Fruit fly (Drosophila melanogaster) whole organism, embryonic: ENCODE measurements around the gene Agpat4.

Experiments
- ATbp ChIP-seq: fragments of 200-800 bp; sonication (Bioruptor generic); optimal IDR thresholded peaks from 2 replicates; lab custom pipeline; 2017; ENCODE audit warnings: missing biosample characterization, mild to moderate bottlenecking, missing genetic modification characterization, missing genetic modification reagents
- Antp ChIP-seq: fragments of 200-800 bp; sonication (Bioruptor generic); optimal IDR thresholded peaks from 3 replicates; lab custom pipeline; 2016; ENCODE audit warnings: missing biosample characterization, missing genetic modification characterization
- BEAF-32 ChIP-seq: fragments of 200-800 bp; sonication (Bioruptor generic); optimal IDR thresholded peaks from 3 replicates; lab custom pipeline; 2017; ENCODE audit warnings: missing biosample characterization, missing genetic modification characterization, mild to moderate bottlenecking, moderate library complexity, missing genetic modification reagents
- CG11504 ChIP-seq: fragments of 200-800 bp; sonication (Bioruptor generic); optimal IDR thresholded peaks from 3 replicates; lab custom pipeline; 2019; ENCODE audit warnings: missing biosample characterization, mild to moderate bottlenecking, missing genetic modification characterization, moderate library complexity
- CG12219 ChIP-seq: fragments of 200-800 bp; sonication (Bioruptor generic); optimal IDR thresholded peaks from 3 replicates; lab custom pipeline; 2018; ENCODE audit warnings: missing biosample characterization, mild to moderate bottlenecking, missing genetic modification characterization
- CG12236 ChIP-seq: fragments of 200-800 bp; sonication (Bioruptor generic); optimal IDR thresholded peaks from 2 replicates; lab custom pipeline; 2016; ENCODE audit warnings: missing biosample characterization, missing genetic modification characterization
- CG1233 ChIP-seq: fragments of 200-800 bp; sonication (Bioruptor generic); optimal IDR thresholded peaks from 4 replicates; lab custom pipeline; 2018; ENCODE audit warnings: missing biosample characterization, mild to moderate bottlenecking, missing genetic modification characterization
- CG1529 ChIP-seq: fragments of 200-800 bp; sonication (Bioruptor generic); optimal IDR thresholded peaks from 3 replicates; lab custom pipeline; 2018; ENCODE audit warnings: missing biosample characterization, missing genetic modification characterization
- CG15601 ChIP-seq: fragments of 200-800 bp; sonication (Bioruptor generic); optimal IDR thresholded peaks from 3 replicates; lab custom pipeline; 2019; ENCODE audit warnings: missing biosample characterization, mild to moderate bottlenecking, missing genetic modification characterization, moderate library complexity
- CG16815 ChIP-seq: fragments of 200-800 bp; sonication (Bioruptor generic); optimal IDR thresholded peaks from 3 replicates; lab custom pipeline; 2017; ENCODE audit warnings: missing biosample characterization, mild to moderate bottlenecking, missing genetic modification characterization
- CG17829 ChIP-seq: fragments of 200-800 bp; optimal IDR thresholded peaks from 2 replicates; lab custom pipeline; 2019; ENCODE audit warnings: missing biosample characterization, mild to moderate bottlenecking, missing genetic modification characterization, moderate library complexity
- CG18262 ChIP-seq: fragments of 200-800 bp; optimal IDR thresholded peaks from 3 replicates; lab custom pipeline; 2019; ENCODE audit warnings: missing biosample characterization, mild to moderate bottlenecking, missing genetic modification characterization, moderate library complexity
- CG2116 ChIP-seq: fragments of 200-800 bp; sonication (Bioruptor generic); optimal IDR thresholded peaks from 3 replicates; lab custom pipeline; 2018; ENCODE audit warnings: missing biosample characterization, mild to moderate bottlenecking, missing genetic modification characterization
- CG31224 ChIP-seq: fragments of 200-800 bp; sonication (Bioruptor generic); IDR thresholded peaks from 2 replicates; pipeline ENCODE4 v1.3.6; 2022; ENCODE audit warnings: missing biosample characterization, missing genetic modification characterization
- CG3847 ChIP-seq: fragments of 200-800 bp; sonication (Bioruptor generic); IDR thresholded peaks from 2 replicates; pipeline ENCODE4 v1.3.6; 2022; ENCODE audit warnings: missing biosample characterization, missing genetic modification characterization
- CG4820 ChIP-seq: fragments of 200-800 bp; sonication (Bioruptor generic); optimal IDR thresholded peaks from 3 replicates; lab custom pipeline; 2016; ENCODE audit warnings: missing biosample characterization, missing genetic modification characterization
- CG7987 ChIP-seq: fragments of 200-800 bp; sonication (Bioruptor generic); optimal IDR thresholded peaks from 2 replicates; lab custom pipeline; 2018; ENCODE audit warnings: missing biosample characterization, mild to moderate bottlenecking, missing genetic modification characterization, moderate library complexity
- CG8089 ChIP-seq: fragments of 200-800 bp; sonication (Bioruptor generic); optimal IDR thresholded peaks from 3 replicates; lab custom pipeline; 2016; ENCODE audit warnings: missing biosample characterization, missing genetic modification characterization
- CG8944 ChIP-seq: fragments of 200-800 bp; sonication (Bioruptor generic); optimal IDR thresholded peaks from 3 replicates; lab custom pipeline; 2016; ENCODE audit warnings: missing biosample characterization, missing genetic modification characterization
- CoRest ChIP-seq: fragments of 200-800 bp; sonication (Bioruptor generic); optimal IDR thresholded peaks from 3 replicates; lab custom pipeline; 2018; ENCODE audit warnings: missing biosample characterization, mild to moderate bottlenecking, missing genetic modification characterization, moderate library complexity
- CrebB ChIP-seq: fragments of 200-800 bp; sonication (Bioruptor generic); optimal IDR thresholded peaks from 3 replicates; lab custom pipeline; 2018; ENCODE audit warnings: missing biosample characterization, mild to moderate bottlenecking, missing genetic modification characterization
- HHEX ChIP-seq: fragments of 200-800 bp; sonication (Bioruptor generic); optimal IDR thresholded peaks from 3 replicates; lab custom pipeline; 2017; ENCODE audit warnings: missing biosample characterization, mild to moderate bottlenecking, missing genetic modification characterization, missing genetic modification reagents
- Hr3 ChIP-seq: fragments of 200-800 bp; sonication (Bioruptor generic); optimal IDR thresholded peaks from 3 replicates; lab custom pipeline; 2016; ENCODE audit warnings: missing biosample characterization, missing genetic modification characterization
- Neu2 ChIP-seq: fragments of 200-800 bp; sonication (Bioruptor generic); optimal IDR thresholded peaks from 3 replicates; lab custom pipeline; 2016; ENCODE audit warnings: missing biosample characterization, missing genetic modification characterization, borderline replicate concordance
- Nf-YB ChIP-seq: fragments of 200-800 bp; sonication (Bioruptor generic); optimal IDR thresholded peaks from 3 replicates; lab custom pipeline; 2019; ENCODE audit warnings: missing biosample characterization, mild to moderate bottlenecking, missing genetic modification characterization, moderate library complexity
- Pdp1 ChIP-seq, 2 experiments: fragments of 200-800 bp; sonication (Bioruptor generic); optimal IDR thresholded peaks; 3 replicates each; lab custom pipeline; 2016; ENCODE audit warnings: missing biosample characterization in 2 of 2, missing genetic modification characterization in 2 of 2, mild to moderate bottlenecking in 1 of 2, moderate library complexity in 1 of 2
- ac ChIP-seq: fragments of 200-800 bp; sonication (Bioruptor generic); optimal IDR thresholded peaks from 3 replicates; lab custom pipeline; 2017; ENCODE audit warnings: missing biosample characterization, mild to moderate bottlenecking, missing genetic modification characterization
- bab2 ChIP-seq: fragments of 200-800 bp; sonication (Bioruptor generic); optimal IDR thresholded peaks from 2 replicates; lab custom pipeline; 2016; ENCODE audit warnings: missing biosample characterization, missing genetic modification characterization
- ci ChIP-seq: fragments of 200-800 bp; sonication (Bioruptor generic); IDR thresholded peaks from 3 replicates; pipeline ENCODE4 v1.3.6; 2022; ENCODE audit warnings: missing biosample characterization, missing genetic modification characterization
- dmrt11E ChIP-seq: fragments of 200-800 bp; sonication (Bioruptor generic); optimal IDR thresholded peaks from 3 replicates; lab custom pipeline; 2018; ENCODE audit warnings: missing biosample characterization, mild to moderate bottlenecking, missing genetic modification characterization, moderate library complexity
- dmrt99B ChIP-seq: fragments of 200-800 bp; sonication (Bioruptor generic); optimal IDR thresholded peaks from 2 replicates; lab custom pipeline; 2018; ENCODE audit warnings: missing biosample characterization, mild to moderate bottlenecking, missing genetic modification characterization, moderate library complexity
- fd96Cb ChIP-seq: fragments of 200-800 bp; sonication (Bioruptor generic); optimal IDR thresholded peaks from 2 replicates; lab custom pipeline; 2018; ENCODE audit warnings: missing biosample characterization, mild to moderate bottlenecking, missing genetic modification characterization, moderate library complexity
- gsb-n ChIP-seq: fragments of 200-800 bp; sonication (Bioruptor generic); optimal IDR thresholded peaks from 3 replicates; lab custom pipeline; 2018; ENCODE audit warnings: missing biosample characterization, mild to moderate bottlenecking, missing genetic modification characterization
- hth ChIP-seq: fragments of >200 bp; optimal IDR thresholded peaks from 2 replicates; lab custom pipeline; 2017; ENCODE audit warnings: inconsistent platforms
- ken ChIP-seq: fragments of 200-800 bp; sonication (Bioruptor generic); IDR thresholded peaks from 3 replicates; pipeline ENCODE4 v1.3.6; 2022; ENCODE audit warnings: missing biosample characterization, missing genetic modification characterization
- nerfin-1 ChIP-seq: fragments of 200-800 bp; sonication (Bioruptor generic); optimal IDR thresholded peaks from 3 replicates; lab custom pipeline; 2019; ENCODE audit warnings: missing biosample characterization, mild to moderate bottlenecking, missing genetic modification characterization, moderate library complexity
- org-1 ChIP-seq: fragments of 200-800 bp; sonication (Bioruptor generic); optimal IDR thresholded peaks from 2 replicates; lab custom pipeline; 2017; ENCODE audit warnings: missing biosample characterization, missing genetic modification characterization
- otp ChIP-seq: fragments of 200-800 bp; sonication (Bioruptor generic); IDR thresholded peaks from 3 replicates; pipeline ENCODE4, ENCODE4 v1.3.6; 2022; ENCODE audit warnings: missing biosample characterization, missing genetic modification characterization
- pnt ChIP-seq: fragments of 200-800 bp; sonication (Bioruptor generic); optimal IDR thresholded peaks from 3 replicates; lab custom pipeline; 2016; ENCODE audit warnings: missing biosample characterization, missing genetic modification characterization
- pros ChIP-seq: fragments of 200-800 bp; sonication (Bioruptor generic); optimal IDR thresholded peaks from 3 replicates; lab custom pipeline; 2019; ENCODE audit warnings: missing biosample characterization, mild to moderate bottlenecking, missing genetic modification characterization, moderate library complexity
- repo ChIP-seq: fragments of 200-800 bp; sonication (Bioruptor generic); optimal IDR thresholded peaks from 2 replicates; lab custom pipeline; 2016; ENCODE audit warnings: missing biosample characterization, missing genetic modification characterization
- sens ChIP-seq: fragments of 200-800 bp; sonication (Bioruptor generic); peaks from one replicate; lab custom pipeline; 2016; ENCODE audit warnings: missing biosample characterization, missing genetic modification characterization
- so ChIP-seq: fragments of 200-800 bp; sonication (Bioruptor generic); IDR thresholded peaks from 3 replicates; pipeline ENCODE4 v1.3.6; 2022; ENCODE audit warnings: missing biosample characterization, missing genetic modification characterization
- sr ChIP-seq: fragments of 200-800 bp; sonication (Bioruptor generic); IDR thresholded peaks from 3 replicates; pipeline ENCODE4 v1.3.6; 2022; ENCODE audit warnings: missing biosample characterization, missing genetic modification characterization
- tin ChIP-seq: fragments of 200-800 bp; sonication (Bioruptor generic); optimal IDR thresholded peaks from 3 replicates; lab custom pipeline; 2016; ENCODE audit warnings: missing biosample characterization, missing genetic modification characterization
- toy ChIP-seq: fragments of 200-800 bp; sonication (Bioruptor generic); IDR thresholded peaks from 2 replicates; pipeline ENCODE4 v1.3.6; 2022; ENCODE audit warnings: missing biosample characterization, missing genetic modification characterization
- trem ChIP-seq: fragments of 200-800 bp; optimal IDR thresholded peaks from 3 replicates; lab custom pipeline; 2019; ENCODE audit warnings: missing biosample characterization, mild to moderate bottlenecking, missing genetic modification characterization, moderate library complexity
- tup ChIP-seq: fragments of 200-800 bp; sonication (Bioruptor generic); optimal IDR thresholded peaks from 2 replicates; lab custom pipeline; 2016; ENCODE audit warnings: missing biosample characterization, mild to moderate bottlenecking, missing genetic modification characterization, moderate library complexity
- twi ChIP-seq: fragments of 200-800 bp; optimal IDR thresholded peaks from 2 replicates; lab custom pipeline; 2019; ENCODE audit warnings: missing biosample characterization, mild to moderate bottlenecking, missing genetic modification characterization, moderate library complexity

Agpat4 gene

dm6 chr3L:16408609-16409439, 27.5 kb upstream of the Agpat4 start (continued):
- TF ChIP-seq CG4820 (GFP tag; lab: Kevin White, UChicago) (peak; percentile 37), Hr3 (GFP tag; lab: Kevin White, UChicago) (peak; percentile 9), ken (0 out of 3 replicates have a peak, but pooled peaks have one; percentile 33), dmrt11E (tag; lab: Kevin White, UChicago) (peak; percentile 71), repo (GFP tag; lab: Kevin White, UChicago) (peak; percentile 19), so (0 out of 3 replicates have a peak, but pooled peaks have one; percentile 41), CoRest (peak; percentile 10), CG12236 (peak; percentile 54), nerfin-1 (tag; lab: Kevin White, UChicago) (peak; percentile 46), BEAF-32 (no peak), Antp (GFP tag; lab: Kevin White, UChicago) (no peak), Neu2 (GFP tag; lab: Kevin White, UChicago) (peak; percentile 29), sens (GFP tag; lab: Kevin White, UChicago) (peak; percentile 96), hth (lab: Kevin White, UChicago) (no peak), trem (tag; lab: Kevin White, UChicago) (peak; percentile 14), ac (GFP tag; lab: Kevin White, UChicago) (peak; percentile 91), toy (GFP tag; lab: Robert Waterston, UW) (no peak), CG1529 (GFP tag; lab: Kevin White, UChicago) (peak; percentile 44), Pdp1 (GFP tag; optimal IDR thresholded peaks at IDR 0.05; lab: Kevin White, UChicago) (peak; percentile 4 to 48), CG16815 (GFP tag; lab: Kevin White, UChicago) (peak; percentile 14), tin (GFP tag; lab: Kevin White, UChicago) (peak; percentile 2), Nf-YB (GFP tag; lab: Kevin White, UChicago) (peak; percentile 26), tup (GFP tag; lab: Kevin White, UChicago) (peak; percentile 17), pros (GFP tag; lab: Kevin White, UChicago) (peak; percentile 83), org-1 (GFP tag; lab: Kevin White, UChicago) (peak; percentile 70), CG31224 (no peak), CG18262 (tag; lab: Kevin White, UChicago) (peak; percentile 34), gsb-n (tag; lab: Kevin White, UChicago) (peak; percentile 60), ci (GFP tag; lab: Robert Waterston, UW) (peak; percentile 53; the same call in 1 of the 3 replicates), CG3847 (GFP tag; lab: Robert Waterston, UW) (no peak), CG7987 (GFP tag; lab: Kevin White, UChicago) (peak; percentile 4), bab2 (peak; percentile 55), ATbp (GFP tag; lab: Kevin White, UChicago) (peak; percentile 71), CG2116 (GFP tag; lab: Kevin White, UChicago) (peak; percentile 32), sr (GFP tag; lab: Robert Waterston, UW) (no peak), CG8944 (GFP tag; lab: Kevin White, UChicago) (peak; percentile 61), CG8089 (GFP tag; lab: Kevin White, UChicago) (peak; percentile 59), CG1233 (GFP tag; lab: Kevin White, UChicago) (peak; percentile 74), dmrt99B (peak; percentile 0), CG11504 (tag; lab: Kevin White, UChicago) (peak; percentile 2), CG12219 (GFP tag; lab: Kevin White, UChicago) (peak; percentile 41), CG17829 (tag; lab: Kevin White, UChicago) (peak; percentile 31), fd96Cb (tag; lab: Kevin White, UChicago) (peak; percentile 6), CG15601 (peak; percentile 44), twi (no peak), HHEX (peak; percentile 11), CrebB (tag; lab: Kevin White, UChicago) (peak; percentile 34), pnt (GFP tag; lab: Kevin White, UChicago) (peak; percentile 37), otp (GFP tag; lab: Robert Waterston, UW) (peak; percentile 69; the same call in 2 of the 3 replicates)
